Fruit fly (Drosophila melanogaster): ENCODE results near the gene CG42717.
A peak's percentile ranks its signal among the peaks of the same experiment; 100 is the strongest.

CG42717 gene

dm6 chr3L:16021064-16021683, 11.8 kb downstream of the CG42717 start:
- TF ChIP-seq Rx (GFP tag; IDR thresholded peaks at IDR 0.05) (peak; percentile 49; the same call in 1 of the 2 replicates), CG13287 (GFP tag; IDR thresholded peaks at IDR 0.05; ENCODE audit: partially characterized antibody) (no peak), CG1602 (GFP tag; optimal IDR thresholded peaks at IDR 0.05) (peak; percentile 48), bab2 (GFP tag; optimal IDR thresholded peaks at IDR 0.05) (peak; percentile 26), prd (optimal IDR thresholded peaks at IDR 0.05) (no peak), prd (GFP tag; IDR thresholded peaks at IDR 0.05) (peak; percentile 87), CG30431 (GFP tag; optimal IDR thresholded peaks at IDR 0.05) (peak; percentile 44), CG32767 (GFP tag; IDR thresholded peaks at IDR 0.05) (no peak), ase (GFP tag; IDR thresholded peaks at IDR 0.05) (peak; percentile 33; the same call in 1 of the 3 replicates), al (GFP tag; IDR thresholded peaks at IDR 0.05) (no peak), Neu2 (GFP tag; optimal IDR thresholded peaks at IDR 0.05; ENCODE audit: borderline replicate concordance) (no peak), Ada2b (GFP tag; IDR thresholded peaks at IDR 0.05) (peak; percentile 22; the same call in 1 of the 2 replicates), luna (GFP tag; optimal IDR thresholded peaks at IDR 0.05) (no peak), CG7928 (GFP tag; optimal IDR thresholded peaks at IDR 0.05) (no peak), CG6813 (GFP tag; optimal IDR thresholded peaks at IDR 0.05) (peak; percentile 38), sisA (GFP tag; IDR thresholded peaks at IDR 0.05) (peak; percentile 53; the same call in 1 of the 2 replicates), E2f1 (GFP tag; IDR thresholded peaks at IDR 0.05) (peak; percentile 42; the same call in 1 of the 2 replicates), mld (GFP tag; IDR thresholded peaks at IDR 0.05; ENCODE audit: partially characterized antibody) (no peak), zf30C (GFP tag; optimal IDR thresholded peaks at IDR 0.05) (peak; percentile 80), CG8924 (tag; optimal IDR thresholded peaks at IDR 0.05) (peak; percentile 73), CG7963 (GFP tag; IDR thresholded peaks at IDR 0.05; ENCODE audit: partially characterized antibody) (no peak), CG10979 (tag; optimal IDR thresholded peaks at IDR 0.05) (peak; percentile 84), CG10654 (GFP tag; optimal IDR thresholded peaks at IDR 0.05) (peak; percentile 33), Bdp1 (GFP tag; optimal IDR thresholded peaks at IDR 0.05) (peak; percentile 30), H15 (GFP tag; IDR thresholded peaks at IDR 0.05) (no peak), stc (GFP tag; IDR thresholded peaks at IDR 0.05) (no peak), HmgZ (tag; optimal IDR thresholded peaks at IDR 0.05) (no peak), hkb (optimal IDR thresholded peaks at IDR 0.05) (no peak), hkb (GFP tag; IDR thresholded peaks at IDR 0.05) (0 out of 2 replicates have a peak, but pooled peaks have one; percentile 43), ham (GFP tag; IDR thresholded peaks at IDR 0.05) (no peak), CG9797 (GFP tag; optimal IDR thresholded peaks at IDR 0.05) (no peak), fd96Cb (tag; optimal IDR thresholded peaks at IDR 0.05) (peak; percentile 74), CG4617 (GFP tag; optimal IDR thresholded peaks at IDR 0.05; ENCODE audit: borderline replicate concordance) (peak; percentile 20), CG16779 (GFP tag; IDR thresholded peaks at IDR 0.05) (no peak), CG4360 (GFP tag; IDR thresholded peaks at IDR 0.05) (no peak), tin (GFP tag; optimal IDR thresholded peaks at IDR 0.05) (peak; percentile 58), D (optimal IDR thresholded peaks at IDR 0.05) (peak; percentile 68), D (GFP tag; optimal IDR thresholded peaks at IDR 0.05) (peak; percentile 63), caup (GFP tag; optimal IDR thresholded peaks at IDR 0.05; ENCODE audit: severe bottlenecking) (no peak), CG14710 (tag; optimal IDR thresholded peaks at IDR 0.05) (peak; percentile 82), Dbx (GFP tag; IDR thresholded peaks at IDR 0.05) (no peak), crc (GFP tag; optimal IDR thresholded peaks at IDR 0.05) (peak; percentile 3), Dref (GFP tag; IDR thresholded peaks at IDR 0.05) (no peak), CG6175 (GFP tag; IDR thresholded peaks at IDR 0.05) (no peak), CG8388 (GFP tag; optimal IDR thresholded peaks at IDR 0.05) (peak; percentile 62), vvl (GFP tag; IDR thresholded peaks at IDR 0.05) (peak; percentile 72), bbx (GFP tag; IDR thresholded peaks at IDR 0.05; ENCODE audit: partially characterized antibody) (no peak), Blimp-1 (GFP tag; optimal IDR thresholded peaks at IDR 0.05) (peak; percentile 57), CG16813 (GFP tag; IDR thresholded peaks at IDR 0.05; ENCODE audit: partially characterized antibody) (no peak), Hr78 (GFP tag; optimal IDR thresholded peaks at IDR 0.05) (no peak)

Measured in whole organism, embryonic.